Fruit fly (Drosophila melanogaster) whole organism, embryonic: Measurements from ENCODE around the gene CG43338.

Experiments used
- Bdp1 ChIP-seq: fragments of 200-800 bp; sonication (Bioruptor generic); optimal IDR thresholded peaks from 3 replicates; lab custom pipeline; 2016; ENCODE audit warnings: missing biosample characterization, missing genetic modification characterization
- CG10267 ChIP-seq: fragments of 200-800 bp; sonication (Bioruptor generic); optimal IDR thresholded peaks from 2 replicates; lab custom pipeline; 2018; ENCODE audit warnings: missing biosample characterization, mild to moderate bottlenecking, missing genetic modification characterization, moderate library complexity
- CG10274 ChIP-seq: fragments of 200-800 bp; sonication (Bioruptor generic); optimal IDR thresholded peaks from 3 replicates; lab custom pipeline; 2017; ENCODE audit warnings: missing biosample characterization, mild to moderate bottlenecking, missing genetic modification characterization
- CG10462 ChIP-seq: fragments of 200-800 bp; sonication (Bioruptor generic); optimal IDR thresholded peaks from 2 replicates; lab custom pipeline; 2016; ENCODE audit warnings: missing biosample characterization, missing genetic modification characterization
- CG11696 ChIP-seq: fragments of 200-800 bp; sonication (Bioruptor generic); IDR thresholded peaks from 2 replicates; pipeline ENCODE4 v1.3.6; 2022; ENCODE audit warnings: missing biosample characterization, missing genetic modification characterization
- CG12236 ChIP-seq: fragments of 200-800 bp; sonication (Bioruptor generic); optimal IDR thresholded peaks from 2 replicates; lab custom pipeline; 2016; ENCODE audit warnings: missing biosample characterization, missing genetic modification characterization
- CG1233 ChIP-seq: fragments of 200-800 bp; sonication (Bioruptor generic); optimal IDR thresholded peaks from 4 replicates; lab custom pipeline; 2018; ENCODE audit warnings: missing biosample characterization, mild to moderate bottlenecking, missing genetic modification characterization
- CG13123 ChIP-seq: fragments of 200-800 bp; sonication (Bioruptor generic); optimal IDR thresholded peaks from 2 replicates; lab custom pipeline; 2016; ENCODE audit warnings: missing biosample characterization, missing genetic modification characterization
- CG15011 ChIP-seq: fragments of 200-800 bp; sonication (Bioruptor generic); optimal IDR thresholded peaks from 3 replicates; lab custom pipeline; 2018; ENCODE audit warnings: missing biosample characterization, mild to moderate bottlenecking, missing genetic modification characterization
- CG17385 ChIP-seq: fragments of 200-800 bp; sonication (Bioruptor generic); optimal IDR thresholded peaks from 3 replicates; lab custom pipeline; 2018; ENCODE audit warnings: missing biosample characterization, mild to moderate bottlenecking, missing genetic modification characterization
- CG17829 ChIP-seq: fragments of 200-800 bp; optimal IDR thresholded peaks from 2 replicates; lab custom pipeline; 2019; ENCODE audit warnings: missing biosample characterization, mild to moderate bottlenecking, missing genetic modification characterization, moderate library complexity
- CG17912 ChIP-seq: fragments of 200-800 bp; sonication (Bioruptor generic); optimal IDR thresholded peaks from 2 replicates; lab custom pipeline; 2018; ENCODE audit warnings: missing biosample characterization, mild to moderate bottlenecking, missing genetic modification characterization
- CG33213 ChIP-seq: fragments of 200-800 bp; sonication (Bioruptor generic); optimal IDR thresholded peaks from 3 replicates; lab custom pipeline; 2016; ENCODE audit warnings: missing biosample characterization, missing genetic modification characterization
- CG4404 ChIP-seq: fragments of 200-800 bp; sonication (Bioruptor generic); IDR thresholded peaks from 2 replicates; pipeline ENCODE4 v1.3.6; 2022; ENCODE audit warnings: missing biosample characterization, missing genetic modification characterization
- CG4820 ChIP-seq: fragments of 200-800 bp; sonication (Bioruptor generic); optimal IDR thresholded peaks from 3 replicates; lab custom pipeline; 2016; ENCODE audit warnings: missing biosample characterization, missing genetic modification characterization
- CG6254 ChIP-seq: fragments of 200-800 bp; sonication (Bioruptor generic); optimal IDR thresholded peaks from 3 replicates; lab custom pipeline; 2017; ENCODE audit warnings: mild to moderate bottlenecking, missing biosample characterization, missing genetic modification reagents, missing genetic modification characterization
- CG6689 ChIP-seq: fragments of 200-800 bp; sonication (Bioruptor generic); IDR thresholded peaks from 2 replicates; pipeline ENCODE4 v1.3.6; 2022; ENCODE audit warnings: missing biosample characterization, missing genetic modification characterization
- CG7372 ChIP-seq: fragments of 200-800 bp; sonication (Bioruptor generic); IDR thresholded peaks from 2 replicates; pipeline ENCODE4 v1.3.6; 2022; ENCODE audit warnings: missing biosample characterization, missing genetic modification characterization
- CG9437 ChIP-seq: fragments of 200-800 bp; sonication (Bioruptor generic); optimal IDR thresholded peaks from 2 replicates; lab custom pipeline; 2018; ENCODE audit warnings: missing biosample characterization, mild to moderate bottlenecking, missing genetic modification characterization
- CG9727 ChIP-seq: fragments of 200-800 bp; sonication (Bioruptor generic); optimal IDR thresholded peaks from 3 replicates; lab custom pipeline; 2017; ENCODE audit warnings: missing biosample characterization, mild to moderate bottlenecking, missing genetic modification characterization
- CrebB ChIP-seq: fragments of 200-800 bp; sonication (Bioruptor generic); optimal IDR thresholded peaks from 3 replicates; lab custom pipeline; 2018; ENCODE audit warnings: missing biosample characterization, mild to moderate bottlenecking, missing genetic modification characterization
- Deaf1 ChIP-seq: fragments of 200-800 bp; optimal IDR thresholded peaks from 3 replicates; lab custom pipeline; 2019; ENCODE audit warnings: missing biosample characterization, mild to moderate bottlenecking, missing genetic modification characterization, moderate library complexity
- Dek ChIP-seq: fragments of 200-800 bp; sonication (Bioruptor generic); optimal IDR thresholded peaks from 3 replicates; lab custom pipeline; 2019; ENCODE audit warnings: missing biosample characterization, mild to moderate bottlenecking, missing genetic modification characterization, moderate library complexity
- Elba2 ChIP-seq: fragments of 200-800 bp; sonication (Bioruptor generic); optimal IDR thresholded peaks from 3 replicates; lab custom pipeline; 2016; ENCODE audit warnings: missing biosample characterization, missing genetic modification characterization
- HLH4C ChIP-seq: fragments of 200-800 bp; sonication (Bioruptor generic); IDR thresholded peaks from 3 replicates; pipeline ENCODE4 v1.3.6; 2022; ENCODE audit warnings: missing biosample characterization, missing genetic modification characterization; ENCODE audit not compliant: partially characterized antibody
- MBD-R2 ChIP-seq: fragments of 200-800 bp; sonication (Bioruptor generic); IDR thresholded peaks from 2 replicates; pipeline ENCODE4 v1.3.6; 2022; ENCODE audit warnings: missing biosample characterization, missing genetic modification characterization
- Max ChIP-seq: fragments of 200-800 bp; sonication (Bioruptor generic); optimal IDR thresholded peaks from 2 replicates; lab custom pipeline; 2016; ENCODE audit warnings: missing biosample characterization, mild to moderate bottlenecking, missing genetic modification characterization
- Med ChIP-seq: fragments of 200-800 bp; sonication (Bioruptor generic); peaks from one replicate; lab custom pipeline; 2016; ENCODE audit warnings: missing biosample characterization, missing genetic modification characterization, mild to moderate bottlenecking, inconsistent platforms, moderate library complexity
- NFAT ChIP-seq: fragments of 200-800 bp; sonication (Bioruptor generic); IDR thresholded peaks from 2 replicates; pipeline ENCODE4 v1.3.6; 2022; ENCODE audit warnings: missing biosample characterization, missing genetic modification characterization
- Oaz ChIP-seq: fragments of 200-800 bp; sonication (Bioruptor generic); IDR thresholded peaks from 2 replicates; pipeline ENCODE4 v1.3.6; 2022; ENCODE audit warnings: missing biosample characterization, missing genetic modification characterization
- Optix ChIP-seq: fragments of 200-800 bp; sonication (Bioruptor generic); IDR thresholded peaks from 3 replicates; pipeline ENCODE4 v1.3.6; 2022; ENCODE audit warnings: missing biosample characterization, missing genetic modification characterization
- Scr ChIP-seq: fragments of 200-800 bp; sonication (Bioruptor generic); IDR thresholded peaks from 2 replicates; pipeline ENCODE4 v1.3.6; 2022; ENCODE audit warnings: missing biosample characterization, missing genetic modification characterization; ENCODE audit not compliant: partially characterized antibody
- Sox100B ChIP-seq: fragments of 200-800 bp; sonication (Bioruptor generic); optimal IDR thresholded peaks from 3 replicates; lab custom pipeline; 2018; ENCODE audit warnings: missing biosample characterization, mild to moderate bottlenecking, missing genetic modification characterization
- Sry-δ ChIP-seq: fragments of 200-800 bp; sonication (Bioruptor generic); optimal IDR thresholded peaks from 2 replicates; lab custom pipeline; 2016; ENCODE audit warnings: missing biosample characterization, missing genetic modification characterization
- YL-1 ChIP-seq: fragments of 200-800 bp; sonication (Bioruptor generic); optimal IDR thresholded peaks from 3 replicates; lab custom pipeline; 2017; ENCODE audit warnings: missing biosample characterization, mild to moderate bottlenecking, missing genetic modification characterization
- bsh ChIP-seq, 2 experiments: fragments of 200-800 bp; sonication (Bioruptor generic); optimal IDR thresholded peaks; 2 replicates each; lab custom pipeline; 2017 to 2018; ENCODE audit warnings: mild to moderate bottlenecking in 2 of 2, missing biosample characterization in 2 of 2, missing genetic modification characterization in 2 of 2, moderate library complexity in 1 of 2
- cas ChIP-seq: fragments of 200-800 bp; sonication (Bioruptor generic); IDR thresholded peaks from 2 replicates; pipeline ENCODE4 v1.3.6; 2022; ENCODE audit warnings: missing biosample characterization, missing genetic modification characterization
- crc ChIP-seq: fragments of 200-800 bp; sonication (Bioruptor generic); optimal IDR thresholded peaks from 2 replicates; lab custom pipeline; 2016; ENCODE audit warnings: missing biosample characterization, missing genetic modification characterization
- dati ChIP-seq: fragments of 200-800 bp; sonication (Bioruptor generic); IDR thresholded peaks from 2 replicates; pipeline ENCODE4 v1.3.6; 2022; ENCODE audit warnings: missing biosample characterization, missing genetic modification characterization
- gce ChIP-seq: fragments of 200-800 bp; sonication (Bioruptor generic); IDR thresholded peaks from 3 replicates; pipeline ENCODE4 v1.3.6; 2022; ENCODE audit warnings: missing biosample characterization, missing genetic modification characterization
- grn ChIP-seq: fragments of 200-800 bp; sonication (Bioruptor generic); optimal IDR thresholded peaks from 3 replicates; lab custom pipeline; 2017; ENCODE audit warnings: missing biosample characterization, missing genetic modification characterization
- gsb ChIP-seq: fragments of 200-800 bp; sonication (Bioruptor generic); IDR thresholded peaks from 2 replicates; pipeline ENCODE4 v1.3.6; 2022; ENCODE audit warnings: missing biosample characterization, missing genetic modification characterization
- ken ChIP-seq: fragments of 200-800 bp; sonication (Bioruptor generic); IDR thresholded peaks from 3 replicates; pipeline ENCODE4 v1.3.6; 2022; ENCODE audit warnings: missing biosample characterization, missing genetic modification characterization
- onecut ChIP-seq: fragments of 200-800 bp; sonication (Bioruptor generic); IDR thresholded peaks from 2 replicates; pipeline ENCODE4 v1.3.6; 2022; ENCODE audit warnings: missing biosample characterization, missing genetic modification characterization
- otp ChIP-seq: fragments of 200-800 bp; sonication (Bioruptor generic); IDR thresholded peaks from 3 replicates; pipeline ENCODE4, ENCODE4 v1.3.6; 2022; ENCODE audit warnings: missing biosample characterization, missing genetic modification characterization
- pho ChIP-seq: fragments of 200-800 bp; sonication (Bioruptor generic); optimal IDR thresholded peaks from 2 replicates; lab custom pipeline; 2016; ENCODE audit warnings: missing biosample characterization, missing genetic modification characterization
- row ChIP-seq: fragments of 200-800 bp; sonication (Bioruptor generic); IDR thresholded peaks from 3 replicates; pipeline ENCODE4 v1.3.6; 2022; ENCODE audit warnings: missing biosample characterization, missing genetic modification characterization
- tap ChIP-seq: fragments of 200-800 bp; optimal IDR thresholded peaks from 3 replicates; lab custom pipeline; 2019; ENCODE audit warnings: missing biosample characterization, mild to moderate bottlenecking, missing genetic modification characterization, moderate library complexity
- tin ChIP-seq: fragments of 200-800 bp; sonication (Bioruptor generic); optimal IDR thresholded peaks from 3 replicates; lab custom pipeline; 2016; ENCODE audit warnings: missing biosample characterization, missing genetic modification characterization
- unpg ChIP-seq: fragments of 200-800 bp; sonication (Bioruptor generic); optimal IDR thresholded peaks from 3 replicates; lab custom pipeline; 2018; ENCODE audit warnings: missing biosample characterization, mild to moderate bottlenecking, missing genetic modification characterization, moderate library complexity
- vvl ChIP-seq: fragments of 200-800 bp; sonication (Bioruptor generic); IDR thresholded peaks from 2 replicates; pipeline ENCODE4 v1.3.6; 2022; ENCODE audit warnings: missing biosample characterization, missing genetic modification characterization

Gene CG43338

DNA sequence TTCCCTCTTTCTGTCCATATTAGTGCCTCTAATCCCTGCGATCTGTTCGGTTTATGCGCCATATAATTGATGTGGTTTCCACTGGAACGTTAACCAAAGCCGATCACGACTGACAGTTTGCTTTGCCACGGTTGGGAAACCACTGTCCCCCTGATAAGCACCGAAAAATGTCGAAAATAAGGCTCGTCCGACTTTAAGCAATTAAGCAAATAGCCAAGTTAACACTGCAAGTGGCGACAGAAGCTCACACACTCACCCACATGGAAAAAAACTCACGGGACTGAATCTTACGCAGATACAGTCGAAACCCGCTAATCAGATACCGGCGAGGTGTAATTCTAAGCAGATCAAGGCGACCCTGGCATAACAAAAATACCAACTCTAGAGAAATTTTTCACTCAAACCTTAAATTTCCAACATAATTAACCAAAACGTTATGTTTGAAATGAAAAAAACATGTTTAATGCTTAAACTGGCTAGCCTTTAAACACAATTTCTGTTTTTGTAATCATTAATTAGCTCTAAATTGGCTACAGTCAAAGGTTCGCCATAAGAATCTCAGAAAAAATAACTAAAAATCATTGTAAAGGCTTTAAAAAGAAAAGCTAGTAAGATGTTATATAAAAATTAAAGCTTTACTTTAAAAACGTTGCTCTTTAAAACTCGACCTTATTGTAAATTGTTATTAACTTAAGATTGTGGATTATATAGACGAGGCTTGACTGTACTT is 7.0 kb upstream of the CG43338 start (continued):
- TF ChIP-seq CG17912: no peak
- no peak for TF ChIP-seq gsb (GFP tag; lab: Robert Waterston, UW)
- no peak for TF ChIP-seq Dek
- no peak for TF ChIP-seq CG10274 (GFP tag; lab: Kevin White, UChicago)
- no peak for TF ChIP-seq tin
- TF ChIP-seq gce (GFP tag; lab: Robert Waterston, UW): no peak
- TF ChIP-seq Oaz (GFP tag; lab: Robert Waterston, UW): no peak
- no peak for TF ChIP-seq CG4820 (GFP tag; lab: Kevin White, UChicago)
- no peak for TF ChIP-seq CG10462 (GFP tag; lab: Kevin White, UChicago)
- no peak for TF ChIP-seq crc (GFP tag; lab: Kevin White, UChicago)
- no peak for TF ChIP-seq CG6254 (GFP tag; lab: Kevin White, UChicago)
- TF ChIP-seq CG7372 (GFP tag; lab: Robert Waterston, UW): no peak
- TF ChIP-seq grn: no peak
- no peak for TF ChIP-seq CG11696
- peak; percentile 69 for TF ChIP-seq Med (GFP tag; lab: Kevin White, UChicago)
- no peak for TF ChIP-seq CrebB (tag; lab: Kevin White, UChicago)
- no peak for TF ChIP-seq CG17829 (tag; lab: Kevin White, UChicago)
- TF ChIP-seq CG33213: no peak
- no peak for TF ChIP-seq Max (GFP tag; lab: Kevin White, UChicago)
- TF ChIP-seq onecut: no peak
- no peak for TF ChIP-seq CG6689 (GFP tag; lab: Robert Waterston, UW)
- no peak for TF ChIP-seq CG10267 (tag; lab: Kevin White, UChicago)
- no peak for TF ChIP-seq cas (GFP tag; lab: Robert Waterston, UW)
- peak; percentile 20 for TF ChIP-seq CG17385 (GFP tag; lab: Kevin White, UChicago)
- no peak for TF ChIP-seq Bdp1 (GFP tag; lab: Kevin White, UChicago)
- no peak for TF ChIP-seq Deaf1 (tag; lab: Kevin White, UChicago)
- 0 out of 2 replicates have a peak, but pooled peaks have one; percentile 6 for TF ChIP-seq vvl
- TF ChIP-seq tap (tag; lab: Kevin White, UChicago): no peak
- no peak for TF ChIP-seq NFAT (GFP tag; lab: Robert Waterston, UW)
- TF ChIP-seq Optix (GFP tag; lab: Robert Waterston, UW): no peak
- TF ChIP-seq bsh (GFP tag; optimal IDR thresholded peaks at IDR 0.05; lab: Kevin White, UChicago): no peak
- TF ChIP-seq CG9437: peak; percentile 48
- TF ChIP-seq CG15011: peak; percentile 12
- TF ChIP-seq unpg: no peak
- no peak for TF ChIP-seq MBD-R2 (GFP tag; lab: Robert Waterston, UW)
- TF ChIP-seq Scr: no peak
- TF ChIP-seq HLH4C (GFP tag; lab: Robert Waterston, UW): no peak
- TF ChIP-seq CG9727 (GFP tag; lab: Kevin White, UChicago): peak; percentile 22
- TF ChIP-seq row (GFP tag; lab: Robert Waterston, UW): peak; percentile 50; the same call in 2 of the 3 replicates
- no peak for TF ChIP-seq CG4404
- TF ChIP-seq Sox100B (GFP tag; lab: Kevin White, UChicago): no peak
- no peak for TF ChIP-seq CG1233 (GFP tag; lab: Kevin White, UChicago)
- TF ChIP-seq pho (GFP tag; lab: Kevin White, UChicago): no peak
- no peak for TF ChIP-seq Sry-δ (GFP tag; lab: Kevin White, UChicago)
- no peak for TF ChIP-seq YL-1
- TF ChIP-seq dati: no peak
- no peak for TF ChIP-seq Elba2 (GFP tag; lab: Kevin White, UChicago)
- TF ChIP-seq CG13123: no peak
- TF ChIP-seq CG12236 (GFP tag; lab: Kevin White, UChicago): no peak
- TF ChIP-seq otp (GFP tag; lab: Robert Waterston, UW): 0 out of 3 replicates have a peak, but pooled peaks have one; percentile 4
- TF ChIP-seq ken (GFP tag; lab: Robert Waterston, UW): no peak
